Worm (Caenorhabditis elegans) whole organism, mixed stage, embryonic: Measurements from ENCODE around the gene clec-261.

Experiments
- M03D4.4 ChIP-seq: sonication (generic microtip); optimal IDR thresholded peaks from 2 replicates; lab custom pipeline; 2017; ENCODE audit warnings: mild to moderate bottlenecking, missing genetic modification characterization, missing compliant biosample characterization
- bed-3 ChIP-seq: fragments of 200-800 bp; sonication (Bioruptor generic); optimal IDR thresholded peaks from 3 replicates; lab custom pipeline; 2018; ENCODE audit warnings: mild to moderate bottlenecking, missing genetic modification characterization, moderate library complexity, missing compliant biosample characterization
- blmp-1 ChIP-seq: fragments of 150-350 bp; optimal IDR thresholded peaks from 2 replicates; lab custom pipeline; 2014; ENCODE audit warnings: missing biosample characterization, missing genetic modification characterization
- ceh-39 ChIP-seq: fragments of 150-350 bp; optimal IDR thresholded peaks from 2 replicates; lab custom pipeline; 2014; ENCODE audit warnings: missing biosample characterization, missing genetic modification characterization
- ceh-43 ChIP-seq: fragments of 200-800 bp; sonication (Bioruptor generic); optimal IDR thresholded peaks from 2 replicates; lab custom pipeline; 2018; ENCODE audit warnings: mild to moderate bottlenecking, missing genetic modification characterization, moderate library complexity, missing compliant biosample characterization
- ceh-83 ChIP-seq: fragments of 200-800 bp; sonication (Bioruptor generic); optimal IDR thresholded peaks from 2 replicates; lab custom pipeline; 2018; ENCODE audit warnings: mild to moderate bottlenecking, missing genetic modification characterization, missing compliant biosample characterization
- ces-1 ChIP-seq: fragments of 150-350 bp; optimal IDR thresholded peaks from 2 replicates; lab custom pipeline; 2014; ENCODE audit warnings: missing biosample characterization, missing genetic modification reagents, missing genetic modification characterization
- cnd-1 ChIP-seq: fragments of 200-800 bp; sonication (Bioruptor generic); optimal IDR thresholded peaks from 2 replicates; lab custom pipeline; 2018; ENCODE audit warnings: mild to moderate bottlenecking, missing genetic modification characterization, missing compliant biosample characterization
- drap-1 ChIP-seq: fragments of 200-800 bp; sonication (Bioruptor generic); optimal IDR thresholded peaks from 3 replicates; lab custom pipeline; 2018; ENCODE audit warnings: mild to moderate bottlenecking, missing genetic modification characterization, missing compliant biosample characterization
- elt-1 ChIP-seq: sonication (generic microtip); optimal IDR thresholded peaks from 2 replicates; lab custom pipeline; 2017; ENCODE audit warnings: missing genetic modification characterization, mild to moderate bottlenecking, missing compliant biosample characterization, antibody characterized with exemption, moderate library complexity, borderline replicate concordance; ENCODE audit not compliant: insufficient read depth
- elt-3 ChIP-seq: fragments of 150-350 bp; optimal IDR thresholded peaks from 2 replicates; lab custom pipeline; 2014; ENCODE audit warnings: missing biosample characterization, missing genetic modification characterization
- flh-1 ChIP-seq: fragments of 200-800 bp; sonication (Bioruptor generic); optimal IDR thresholded peaks from 2 replicates; lab custom pipeline; 2018; ENCODE audit warnings: mild to moderate bottlenecking, missing genetic modification characterization, moderate library complexity, missing compliant biosample characterization
- ham-2 ChIP-seq: fragments of 200-800 bp; sonication (Bioruptor generic); optimal IDR thresholded peaks from 2 replicates; lab custom pipeline; 2018; ENCODE audit warnings: mild to moderate bottlenecking, missing genetic modification characterization, missing compliant biosample characterization
- hlh-1 ChIP-seq: fragments of 150-350 bp; optimal IDR thresholded peaks from 2 replicates; lab custom pipeline; 2014; ENCODE audit warnings: missing biosample characterization, missing genetic modification reagents, missing genetic modification characterization
- lin-13 ChIP-seq: fragments of 150-350 bp; optimal IDR thresholded peaks from 2 replicates; lab custom pipeline; 2014; ENCODE audit warnings: missing biosample characterization, missing genetic modification characterization
- lsy-2 ChIP-seq: fragments of 150-350 bp; optimal IDR thresholded peaks from 2 replicates; lab custom pipeline; 2014; ENCODE audit warnings: missing biosample characterization, missing genetic modification characterization
- mab-5 ChIP-seq: fragments of 150-350 bp; optimal IDR thresholded peaks from 2 replicates; lab custom pipeline; 2014; ENCODE audit warnings: missing biosample characterization, missing genetic modification characterization
- mep-1 ChIP-seq: fragments of 150-350 bp; optimal IDR thresholded peaks from 2 replicates; lab custom pipeline; 2017; ENCODE audit warnings: missing biosample characterization, missing genetic modification reagents, missing genetic modification characterization, inconsistent platforms
- mls-2 ChIP-seq: sonication (generic microtip); optimal IDR thresholded peaks from 2 replicates; lab custom pipeline; 2016; ENCODE audit warnings: mild to moderate bottlenecking, missing genetic modification characterization, moderate library complexity, missing compliant biosample characterization
- nhr-12 ChIP-seq: fragments of 150-350 bp; optimal IDR thresholded peaks from 2 replicates; lab custom pipeline; 2014; ENCODE audit warnings: missing biosample characterization, missing genetic modification characterization
- nhr-2 ChIP-seq: fragments of 150-350 bp; optimal IDR thresholded peaks from 2 replicates; lab custom pipeline; 2014; ENCODE audit warnings: missing biosample characterization, missing genetic modification characterization
- nhr-237 ChIP-seq: fragments of 150-350 bp; optimal IDR thresholded peaks from 2 replicates; lab custom pipeline; 2014; ENCODE audit warnings: missing biosample characterization, missing genetic modification characterization
- nhr-28 ChIP-seq: fragments of 150-350 bp; optimal IDR thresholded peaks from 2 replicates; lab custom pipeline; 2014; ENCODE audit warnings: missing biosample characterization, missing genetic modification characterization
- nhr-76 ChIP-seq: sonication (generic microtip); optimal IDR thresholded peaks from 2 replicates; lab custom pipeline; 2017; ENCODE audit warnings: missing biosample characterization, missing genetic modification characterization
- pha-4 ChIP-seq: fragments of 150-350 bp; optimal IDR thresholded peaks from 2 replicates; lab custom pipeline; 2018; ENCODE audit warnings: missing biosample characterization, missing genetic modification reagents, missing genetic modification characterization
- sem-2 ChIP-seq: fragments of 200-800 bp; sonication (Bioruptor generic); optimal IDR thresholded peaks from 2 replicates; lab custom pipeline; 2018; ENCODE audit warnings: mild to moderate bottlenecking, missing genetic modification characterization, missing compliant biosample characterization
- snpc-4 ChIP-seq: fragments of 150-350 bp; optimal IDR thresholded peaks from 2 replicates; lab custom pipeline; 2014; ENCODE audit warnings: missing biosample characterization, missing genetic modification characterization
- sptf-1 ChIP-seq: sonication (generic microtip); optimal IDR thresholded peaks from 2 replicates; lab custom pipeline; 2017; ENCODE audit warnings: mild to moderate bottlenecking, missing genetic modification characterization, moderate library complexity, missing compliant biosample characterization
- tbx-8 ChIP-seq: fragments of 200-800 bp; sonication (Bioruptor generic); optimal IDR thresholded peaks from 2 replicates; lab custom pipeline; 2018; ENCODE audit warnings: mild to moderate bottlenecking, missing genetic modification characterization, moderate library complexity, missing compliant biosample characterization
- unc-120 ChIP-seq: sonication (generic microtip); optimal IDR thresholded peaks from 2 replicates; lab custom pipeline; 2017; ENCODE audit warnings: missing genetic modification characterization, missing compliant biosample characterization; ENCODE audit not compliant: poor library complexity, severe bottlenecking
- unc-39 ChIP-seq: fragments of 150-350 bp; optimal IDR thresholded peaks from 2 replicates; lab custom pipeline; 2014; ENCODE audit warnings: missing biosample characterization, missing genetic modification characterization
- unc-62 ChIP-seq: fragments of 150-350 bp; optimal IDR thresholded peaks from 2 replicates; lab custom pipeline; 2014; ENCODE audit warnings: missing biosample characterization, missing genetic modification reagents, missing genetic modification characterization
- zip-8 ChIP-seq: fragments of 150-350 bp; optimal IDR thresholded peaks from 2 replicates; lab custom pipeline; 2014; ENCODE audit warnings: missing biosample characterization, missing genetic modification characterization

The clec-261 gene

DNA sequence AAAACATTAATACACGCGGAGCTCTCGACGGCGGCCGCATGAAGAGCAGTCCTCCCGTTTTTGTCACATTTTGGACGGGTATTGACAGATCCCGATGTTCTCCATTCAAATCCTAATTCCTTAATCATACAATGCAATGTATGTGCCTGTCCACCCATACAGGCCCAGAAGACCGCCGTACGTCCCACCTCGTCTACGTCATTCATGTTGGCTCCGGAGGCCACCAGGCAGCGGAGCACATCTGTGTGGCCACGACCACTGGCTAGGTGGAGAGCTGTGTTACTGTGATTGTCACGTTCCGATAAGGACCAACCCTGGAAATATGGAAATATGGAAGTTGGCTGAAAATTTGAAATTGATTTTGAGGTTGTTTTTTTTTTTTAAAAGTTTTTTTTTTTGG lies 11.5 kb downstream of the clec-261 start:
- TF ChIP-seq pha-4 (tag; lab: Kevin White, UChicago) (no peak), ham-2 (GFP tag; lab: Kevin White, UChicago) (no peak), elt-3 (tag; lab: Kevin White, UChicago) (no peak), M03D4.4 (tag; lab: Kevin White, UChicago) (no peak), nhr-237 (no peak), ceh-83 (GFP tag; lab: Kevin White, UChicago) (no peak), hlh-1 (no peak), lin-13 (no peak)
- TF ChIP-seq, all 35 proteins: peak for 0

DNA sequence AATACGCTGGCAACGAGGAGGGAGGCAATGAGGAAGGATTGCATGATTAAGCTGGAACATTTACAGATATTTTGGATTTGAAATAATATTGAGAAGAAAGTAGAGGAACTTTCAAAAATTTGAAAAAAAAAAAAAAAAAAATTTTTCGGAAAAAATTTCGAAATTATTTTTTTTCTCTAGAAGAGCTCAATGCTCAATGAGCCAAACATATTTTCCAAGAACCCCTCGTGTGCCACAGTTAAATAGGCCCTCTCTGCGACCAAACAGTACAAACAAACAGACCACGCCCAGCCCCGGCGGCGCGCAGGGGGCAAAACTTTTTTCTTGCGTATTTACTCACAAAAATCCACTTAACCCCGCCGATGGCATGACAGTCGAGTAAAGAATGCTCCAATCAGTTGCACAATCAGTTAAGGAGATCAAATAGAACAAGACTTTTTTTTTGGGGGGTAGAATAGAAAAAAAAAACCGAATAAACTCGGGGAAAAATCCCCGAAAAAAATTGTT lies 14.4 kb downstream of the clec-261 start, which contains the start of gene pqn-94:
Gene pqn-94 (minus strand): TSS at position 51 of the 507 bp plus-strand sequence.
- TF ChIP-seq nhr-2 (tag; lab: Kevin White, UChicago): no peak
- no peak for TF ChIP-seq cnd-1 (tag; lab: Kevin White, UChicago)
- no peak for TF ChIP-seq sem-2 (GFP tag; lab: Kevin White, UChicago)
- TF ChIP-seq ces-1: no peak
- TF ChIP-seq unc-39: no peak
- TF ChIP-seq ceh-83 (GFP tag; lab: Kevin White, UChicago): no peak
- no peak for TF ChIP-seq zip-8 (tag; lab: Kevin White, UChicago)
- no peak for TF ChIP-seq lin-13
- TF ChIP-seq elt-1 (tag; lab: Kevin White, UChicago): no peak
- no peak for TF ChIP-seq hlh-1
- no peak for TF ChIP-seq sptf-1
- TF ChIP-seq blmp-1 (tag; lab: Kevin White, UChicago): no peak
- TF ChIP-seq lsy-2 (tag; lab: Kevin White, UChicago): no peak
- TF ChIP-seq ceh-39 (tag; lab: Kevin White, UChicago): no peak
- TF ChIP-seq drap-1 (GFP tag; lab: Kevin White, UChicago): no peak
- TF ChIP-seq snpc-4: no peak
- TF ChIP-seq unc-62: no peak
- TF ChIP-seq nhr-237: no peak
- no peak for TF ChIP-seq elt-3 (tag; lab: Kevin White, UChicago)
- no peak for TF ChIP-seq M03D4.4 (tag; lab: Kevin White, UChicago)

DNA sequence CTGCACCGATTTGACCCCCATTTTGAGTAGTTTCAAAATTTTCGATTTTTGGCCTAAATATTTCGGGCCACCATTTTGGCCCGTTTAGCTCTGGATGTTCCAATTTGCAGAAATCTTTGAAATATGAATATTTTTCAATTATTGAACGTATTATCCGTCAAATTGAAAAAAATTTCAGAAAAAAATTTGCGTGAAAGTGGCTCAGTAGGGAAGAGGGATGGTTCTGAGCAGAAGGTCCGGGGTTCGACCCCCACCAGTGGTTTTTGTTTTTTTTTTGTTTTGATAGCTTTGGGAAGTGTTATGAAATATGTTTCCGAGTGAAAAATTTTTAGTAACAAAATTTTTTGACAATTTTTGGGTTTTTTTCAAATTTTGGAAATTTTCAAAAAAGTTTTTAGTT lies 15.0 kb downstream of the clec-261 start:
- no peak for TF ChIP-seq blmp-1 (tag; lab: Kevin White, UChicago)
- TF ChIP-seq bed-3: no peak
- no peak for TF ChIP-seq hlh-1
- no peak for TF ChIP-seq mab-5 (tag; lab: Kevin White, UChicago)
- no peak for TF ChIP-seq nhr-76 (tag; lab: Kevin White, UChicago)
- TF ChIP-seq elt-1 (tag; lab: Kevin White, UChicago): no peak
- TF ChIP-seq sem-2 (GFP tag; lab: Kevin White, UChicago): no peak
- no peak for TF ChIP-seq M03D4.4 (tag; lab: Kevin White, UChicago)

DNA sequence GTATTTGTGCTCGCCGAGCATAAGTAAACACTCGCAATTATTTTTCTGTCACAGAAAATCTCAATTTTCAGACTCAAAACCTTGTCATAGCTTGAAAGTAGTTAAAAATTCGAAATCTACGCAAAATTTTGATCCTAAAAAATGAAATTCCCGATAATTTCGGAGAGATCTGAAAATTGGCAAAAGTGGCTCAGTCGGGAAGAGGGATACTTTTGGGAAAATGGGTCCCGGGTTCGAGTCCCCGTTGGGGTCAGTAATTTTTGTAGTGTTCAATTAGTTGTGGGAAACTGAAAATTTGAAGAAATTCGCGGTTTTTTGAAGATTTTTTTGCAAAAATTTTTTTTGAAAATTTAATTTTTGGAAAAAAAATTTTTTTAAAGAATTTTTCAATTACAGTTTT lies 17.4 kb downstream of the clec-261 start:
- TF ChIP-seq blmp-1 (tag; lab: Kevin White, UChicago) (no peak), lin-13 (no peak), ceh-39 (tag; lab: Kevin White, UChicago) (no peak), mep-1 (no peak), bed-3 (no peak), cnd-1 (tag; lab: Kevin White, UChicago) (no peak), elt-3 (tag; lab: Kevin White, UChicago) (no peak), nhr-28 (tag; lab: Kevin White, UChicago) (no peak), nhr-76 (tag; lab: Kevin White, UChicago) (no peak), zip-8 (tag; lab: Kevin White, UChicago) (no peak), sptf-1 (no peak), hlh-1 (no peak), unc-39 (no peak), lsy-2 (tag; lab: Kevin White, UChicago) (no peak), drap-1 (GFP tag; lab: Kevin White, UChicago) (no peak), nhr-12 (tag; lab: Kevin White, UChicago) (no peak)

DNA sequence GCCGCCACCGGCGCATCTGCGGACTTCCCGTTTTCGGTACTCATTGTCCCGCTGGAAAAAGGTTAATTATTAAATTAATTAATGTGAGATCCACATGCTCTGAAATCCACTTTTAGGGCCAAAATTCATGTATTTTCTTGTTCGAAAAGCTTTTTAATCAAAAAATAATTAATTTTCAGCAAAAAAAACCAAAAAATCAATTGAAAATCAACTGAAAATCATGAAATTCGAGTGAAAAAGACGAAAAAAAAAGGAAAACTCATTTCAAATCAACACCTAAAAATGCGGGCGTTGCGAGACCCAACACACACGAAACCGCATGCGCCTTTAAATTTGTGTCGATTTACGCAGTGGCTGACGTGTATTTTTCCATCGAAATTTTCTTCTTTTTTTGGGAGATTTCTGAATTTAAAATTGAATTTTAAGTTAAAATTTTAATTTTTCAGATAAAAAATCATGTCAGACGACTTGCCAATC lies 24.6 kb downstream of the clec-261 start, which contains the start of the genes prmt-1 and cdkr-3:
Gene prmt-1 (minus strand): TSS at position 51 of the 477 bp plus-strand sequence.
Gene cdkr-3 (plus strand): TSS at position 447 of the 477 bp plus-strand sequence.
- no peak for TF ChIP-seq sem-2 (GFP tag; lab: Kevin White, UChicago)
- no peak for TF ChIP-seq tbx-8 (GFP tag; lab: Kevin White, UChicago)
- no peak for TF ChIP-seq unc-39
- TF ChIP-seq mep-1: peak; percentile 77
- no peak for TF ChIP-seq lin-13
- no peak for TF ChIP-seq M03D4.4 (tag; lab: Kevin White, UChicago)
- no peak for TF ChIP-seq nhr-12 (tag; lab: Kevin White, UChicago)
- TF ChIP-seq bed-3: no peak
- peak; percentile 61 for TF ChIP-seq ces-1
- no peak for TF ChIP-seq flh-1
- no peak for TF ChIP-seq elt-3 (tag; lab: Kevin White, UChicago)
- TF ChIP-seq hlh-1: no peak
- peak; percentile 4 for TF ChIP-seq ceh-43 (GFP tag; lab: Kevin White, UChicago)
- TF ChIP-seq sptf-1: no peak
- peak; percentile 20 for TF ChIP-seq nhr-237
- no peak for TF ChIP-seq nhr-28 (tag; lab: Kevin White, UChicago)
- TF ChIP-seq snpc-4: no peak
- no peak for TF ChIP-seq blmp-1 (tag; lab: Kevin White, UChicago)
- TF ChIP-seq unc-120 (tag; lab: Kevin White, UChicago): no peak
- TF ChIP-seq ceh-83 (GFP tag; lab: Kevin White, UChicago): no peak
- TF ChIP-seq nhr-2 (tag; lab: Kevin White, UChicago): no peak
- TF ChIP-seq nhr-76 (tag; lab: Kevin White, UChicago): no peak
- TF ChIP-seq mab-5 (tag; lab: Kevin White, UChicago): no peak
- TF ChIP-seq unc-62: no peak
- no peak for TF ChIP-seq cnd-1 (tag; lab: Kevin White, UChicago)
- no peak for TF ChIP-seq mls-2
- peak; percentile 47 for TF ChIP-seq lsy-2 (tag; lab: Kevin White, UChicago)
- TF ChIP-seq zip-8 (tag; lab: Kevin White, UChicago): no peak
- TF ChIP-seq elt-1 (tag; lab: Kevin White, UChicago): no peak
- TF ChIP-seq drap-1 (GFP tag; lab: Kevin White, UChicago): no peak
- no peak for TF ChIP-seq pha-4 (tag; lab: Kevin White, UChicago)
- no peak for TF ChIP-seq ceh-39 (tag; lab: Kevin White, UChicago)
